In genomic region chrX:2041312-2041918, dm6 we compare ENCODE assay signal across 1 fruit fly cellular context.
TF ChIP-seq lines count a peak whose summit lies in the region.

Gene CG4313 (plus strand): TSS chrX:2041868.

TF ChIP-seq in whole organism, embryonic, 481 proteins besides CTCF, POLR2A, EP300 and RAD21 (continued from another document and continues in another):
- TF ChIP-seq cato (GFP tag; optimal IDR thresholded peaks at IDR 0.05; lab: Kevin White, UChicago; ENCODE audit: borderline replicate concordance) = peak; percentile 35
- TF ChIP-seq tll (GFP tag; optimal IDR thresholded peaks at IDR 0.05; lab: Kevin White, UChicago) = peak in 1 of 2 experiments; percentile 34
- peak; percentile 70 for TF ChIP-seq tgo (GFP tag; IDR thresholded peaks at IDR 0.05; lab: Robert Waterston, UW)
- TF ChIP-seq CG6765 (GFP tag; optimal IDR thresholded peaks at IDR 0.05; lab: Kevin White, UChicago) = no peak
- peak; percentile 88 for TF ChIP-seq CG12769 (tag; optimal IDR thresholded peaks at IDR 0.05; lab: Kevin White, UChicago)
- peak; percentile 72 for TF ChIP-seq CG15696 (tag; optimal IDR thresholded peaks at IDR 0.05; lab: Kevin White, UChicago)
- TF ChIP-seq CG14014 (GFP tag; IDR thresholded peaks at IDR 0.05; lab: Robert Waterston, UW) = peak; percentile 76
- peak; percentile 76 for TF ChIP-seq nerfin-2 (GFP tag; IDR thresholded peaks at IDR 0.05; lab: Robert Waterston, UW; ENCODE audit: partially characterized antibody)
- peak; percentile 55 for TF ChIP-seq vvl (GFP tag; IDR thresholded peaks at IDR 0.05; lab: Robert Waterston, UW)
- 0 out of 3 replicates have a peak, but pooled peaks have one; percentile 11 for TF ChIP-seq C15 (GFP tag; IDR thresholded peaks at IDR 0.05; lab: Robert Waterston, UW)
- peak; percentile 11 for TF ChIP-seq CG1647 (GFP tag; optimal IDR thresholded peaks at IDR 0.05; lab: Kevin White, UChicago)
- TF ChIP-seq luna (GFP tag; optimal IDR thresholded peaks at IDR 0.05; lab: Kevin White, UChicago) = peak; percentile 44
- TF ChIP-seq Bdp1 (GFP tag; optimal IDR thresholded peaks at IDR 0.05; lab: Kevin White, UChicago) = peak; percentile 48
- TF ChIP-seq kah (GFP tag; optimal IDR thresholded peaks at IDR 0.05; lab: Kevin White, UChicago) = peak; percentile 43
- 0 out of 2 replicates have a peak, but pooled peaks have one; percentile 17 for TF ChIP-seq Adf1 (GFP tag; IDR thresholded peaks at IDR 0.05; lab: Robert Waterston, UW)
- TF ChIP-seq CG16815 (GFP tag; optimal IDR thresholded peaks at IDR 0.05; lab: Kevin White, UChicago) = peak; percentile 40
- peak; percentile 91 for TF ChIP-seq vnd (GFP tag; IDR thresholded peaks at IDR 0.05; lab: Robert Waterston, UW; ENCODE audit: partially characterized antibody)
- TF ChIP-seq HmgZ (tag; optimal IDR thresholded peaks at IDR 0.05; lab: Kevin White, UChicago) = peak; percentile 68
- TF ChIP-seq CG12219 (GFP tag; optimal IDR thresholded peaks at IDR 0.05; lab: Kevin White, UChicago) = peak; percentile 41
- peak; percentile 55; the same call in 1 of the 3 replicates for TF ChIP-seq ken (GFP tag; IDR thresholded peaks at IDR 0.05; lab: Robert Waterston, UW)
- peak; percentile 73 for TF ChIP-seq CG11504 (tag; optimal IDR thresholded peaks at IDR 0.05; lab: Kevin White, UChicago)
- peak; percentile 37; the same call in 2 of the 3 replicates for TF ChIP-seq B-H1 (GFP tag; IDR thresholded peaks at IDR 0.05; lab: Robert Waterston, UW)
- TF ChIP-seq CG5953 (GFP tag; IDR thresholded peaks at IDR 0.05; lab: Robert Waterston, UW) = no peak
- peak; percentile 58 for TF ChIP-seq B-H2 (GFP tag; optimal IDR thresholded peaks at IDR 0.05; lab: Kevin White, UChicago)
- peak; percentile 70 for TF ChIP-seq CG10147 (GFP tag; optimal IDR thresholded peaks at IDR 0.05; lab: Kevin White, UChicago)
- TF ChIP-seq CG4617 (GFP tag; optimal IDR thresholded peaks at IDR 0.05; lab: Kevin White, UChicago; ENCODE audit: borderline replicate concordance) = peak; percentile 25
- TF ChIP-seq Camta (GFP tag; optimal IDR thresholded peaks at IDR 0.05; lab: Kevin White, UChicago) = peak; percentile 53
- TF ChIP-seq ab (GFP tag; optimal IDR thresholded peaks at IDR 0.05; lab: Kevin White, UChicago) = peak; percentile 52
- peak; percentile 67 for TF ChIP-seq CG1602 (GFP tag; optimal IDR thresholded peaks at IDR 0.05; lab: Kevin White, UChicago)
- peak; percentile 82 for TF ChIP-seq Dbx (GFP tag; IDR thresholded peaks at IDR 0.05; lab: Robert Waterston, UW)
- TF ChIP-seq chinmo (GFP tag; IDR thresholded peaks at IDR 0.05; lab: Robert Waterston, UW; ENCODE audit: partially characterized antibody) = peak; percentile 41; the same call in 1 of the 4 replicates
- peak; percentile 55; the same call in 1 of the 2 replicates for TF ChIP-seq Atf6 (GFP tag; IDR thresholded peaks at IDR 0.05; lab: Robert Waterston, UW)
- TF ChIP-seq fd96Cb (tag; optimal IDR thresholded peaks at IDR 0.05; lab: Kevin White, UChicago) = peak; percentile 62
- peak; percentile 20 for TF ChIP-seq CG7987 (GFP tag; optimal IDR thresholded peaks at IDR 0.05; lab: Kevin White, UChicago)
- TF ChIP-seq toy (GFP tag; IDR thresholded peaks at IDR 0.05; lab: Robert Waterston, UW) = no peak
- TF ChIP-seq CG17359 (tag; optimal IDR thresholded peaks at IDR 0.05; lab: Kevin White, UChicago) = peak; percentile 31
- TF ChIP-seq fu2 (GFP tag; optimal IDR thresholded peaks at IDR 0.05; lab: Kevin White, UChicago) = peak; percentile 34
- TF ChIP-seq Optix (GFP tag; IDR thresholded peaks at IDR 0.05; lab: Robert Waterston, UW) = 0 out of 3 replicates have a peak, but pooled peaks have one; percentile 48
- TF ChIP-seq dati (GFP tag; IDR thresholded peaks at IDR 0.05; lab: Robert Waterston, UW) = no peak
- TF ChIP-seq CG9817 (tag; optimal IDR thresholded peaks at IDR 0.05; lab: Kevin White, UChicago) = peak; percentile 80
- TF ChIP-seq CG6254 (GFP tag; optimal IDR thresholded peaks at IDR 0.05; lab: Kevin White, UChicago) = peak; percentile 4
- TF ChIP-seq Poxn (GFP tag; IDR thresholded peaks at IDR 0.05; lab: Robert Waterston, UW) = no peak
- peak; percentile 48; the same call in 1 of the 2 replicates for TF ChIP-seq CG11247 (GFP tag; IDR thresholded peaks at IDR 0.05; lab: Robert Waterston, UW)
- TF ChIP-seq trem (tag; optimal IDR thresholded peaks at IDR 0.05; lab: Kevin White, UChicago) = peak; percentile 92
- TF ChIP-seq CG7963 (GFP tag; IDR thresholded peaks at IDR 0.05; lab: Robert Waterston, UW; ENCODE audit: partially characterized antibody) = peak; percentile 60; the same call in 2 of the 3 replicates
- no peak for TF ChIP-seq Awh (GFP tag; IDR thresholded peaks at IDR 0.05; lab: Robert Waterston, UW)
- TF ChIP-seq Oaz (GFP tag; IDR thresholded peaks at IDR 0.05; lab: Robert Waterston, UW) = peak; percentile 53; the same call in 1 of the 2 replicates
- peak; percentile 42 for TF ChIP-seq Ets97D (GFP tag; optimal IDR thresholded peaks at IDR 0.05; lab: Kevin White, UChicago)
- TF ChIP-seq CG2875 (GFP tag; optimal IDR thresholded peaks at IDR 0.05; lab: Kevin White, UChicago) = peak; percentile 25
- peak; percentile 18 for TF ChIP-seq CrebB (tag; optimal IDR thresholded peaks at IDR 0.05; lab: Kevin White, UChicago)
- TF ChIP-seq CG6654 (GFP tag; optimal IDR thresholded peaks at IDR 0.05; lab: Kevin White, UChicago) = peak; percentile 4
- peak; percentile 65 for TF ChIP-seq en (GFP tag; optimal IDR thresholded peaks at IDR 0.05; lab: Kevin White, UChicago)
- peak; percentile 44 for TF ChIP-seq scrt (GFP tag; optimal IDR thresholded peaks at IDR 0.05; lab: Kevin White, UChicago)
- peak; percentile 83 for TF ChIP-seq CG2120 (GFP tag; optimal IDR thresholded peaks at IDR 0.05; lab: Kevin White, UChicago)
- no peak for TF ChIP-seq HmgD (GFP tag; optimal IDR thresholded peaks at IDR 0.05; lab: Kevin White, UChicago)
- TF ChIP-seq caup (GFP tag; optimal IDR thresholded peaks at IDR 0.05; lab: Kevin White, UChicago; ENCODE audit: severe bottlenecking) = peak; percentile 44
- TF ChIP-seq Dref (GFP tag; IDR thresholded peaks at IDR 0.05; lab: Robert Waterston, UW) = no peak
- no peak for TF ChIP-seq peb (GFP tag; IDR thresholded peaks at IDR 0.05; lab: Robert Waterston, UW)
- TF ChIP-seq pho (GFP tag; optimal IDR thresholded peaks at IDR 0.05; lab: Kevin White, UChicago) = peak; percentile 62
- peak; percentile 74 for TF ChIP-seq CG12391 (tag; optimal IDR thresholded peaks at IDR 0.05; lab: Kevin White, UChicago)
- TF ChIP-seq sens-2 (GFP tag; IDR thresholded peaks at IDR 0.05; lab: Robert Waterston, UW) = no peak
- peak; percentile 65 for TF ChIP-seq CG4820 (GFP tag; optimal IDR thresholded peaks at IDR 0.05; lab: Kevin White, UChicago)
- TF ChIP-seq Gsc (GFP tag; IDR thresholded peaks at IDR 0.05; lab: Robert Waterston, UW) = no peak
- TF ChIP-seq CG10979 (tag; optimal IDR thresholded peaks at IDR 0.05; lab: Kevin White, UChicago) = peak; percentile 55
- TF ChIP-seq Six4 (GFP tag; optimal IDR thresholded peaks at IDR 0.05; lab: Kevin White, UChicago) = peak; percentile 58
- TF ChIP-seq unpg (GFP tag; optimal IDR thresholded peaks at IDR 0.05; lab: Kevin White, UChicago) = peak; percentile 57
- TF ChIP-seq dpn (GFP tag; optimal IDR thresholded peaks at IDR 0.05; lab: Kevin White, UChicago) = peak; percentile 71 to 78
- TF ChIP-seq Nf-YB (GFP tag; optimal IDR thresholded peaks at IDR 0.05; lab: Kevin White, UChicago) = peak; percentile 36
- peak; percentile 59 for TF ChIP-seq CG12659 (GFP tag; optimal IDR thresholded peaks at IDR 0.05; lab: Kevin White, UChicago)
- TF ChIP-seq NC2β (GFP tag; optimal IDR thresholded peaks at IDR 0.05; lab: Kevin White, UChicago) = peak; percentile 49
- TF ChIP-seq Ravus (GFP tag; IDR thresholded peaks at IDR 0.05; lab: Robert Waterston, UW) = no peak
- TF ChIP-seq YL-1 (GFP tag; optimal IDR thresholded peaks at IDR 0.05; lab: Kevin White, UChicago) = peak; percentile 66
- no peak for TF ChIP-seq rib (GFP tag; IDR thresholded peaks at IDR 0.05; lab: Robert Waterston, UW)
- TF ChIP-seq CG33213 (GFP tag; optimal IDR thresholded peaks at IDR 0.05; lab: Kevin White, UChicago) = peak; percentile 24
- TF ChIP-seq CG32772 (GFP tag; IDR thresholded peaks at IDR 0.05; lab: Robert Waterston, UW) = peak; percentile 71
- TF ChIP-seq pnt (GFP tag; optimal IDR thresholded peaks at IDR 0.05; lab: Kevin White, UChicago) = peak; percentile 57
- TF ChIP-seq chn (GFP tag; optimal IDR thresholded peaks at IDR 0.05; lab: Kevin White, UChicago) = peak; percentile 73
- peak; percentile 39 for TF ChIP-seq CG8388 (GFP tag; optimal IDR thresholded peaks at IDR 0.05; lab: Kevin White, UChicago)
- peak; percentile 77 for TF ChIP-seq Xbp1 (GFP tag; optimal IDR thresholded peaks at IDR 0.05; lab: Kevin White, UChicago)
- peak; percentile 70 for TF ChIP-seq nmo (GFP tag; optimal IDR thresholded peaks at IDR 0.05; lab: Kevin White, UChicago)
- TF ChIP-seq CG2116 (GFP tag; optimal IDR thresholded peaks at IDR 0.05; lab: Kevin White, UChicago) = peak; percentile 96
- TF ChIP-seq disco-r (GFP tag; optimal IDR thresholded peaks at IDR 0.05; lab: Kevin White, UChicago) = peak; percentile 61
- peak; percentile 64; the same call in 1 of the 2 replicates for TF ChIP-seq sob (GFP tag; IDR thresholded peaks at IDR 0.05; lab: Robert Waterston, UW)
- peak; percentile 53 for TF ChIP-seq ERR (GFP tag; optimal IDR thresholded peaks at IDR 0.05; lab: Kevin White, UChicago)
- peak; percentile 68 for TF ChIP-seq ato (GFP tag; IDR thresholded peaks at IDR 0.05; lab: Robert Waterston, UW; ENCODE audit: partially characterized antibody)
- TF ChIP-seq CG11695 (GFP tag; IDR thresholded peaks at IDR 0.05; lab: Robert Waterston, UW) = peak; percentile 59; the same call in 2 of the 3 replicates
- no peak for TF ChIP-seq CG43689 (GFP tag; IDR thresholded peaks at IDR 0.05; lab: Robert Waterston, UW)
- peak; percentile 57 for TF ChIP-seq CG10267 (tag; optimal IDR thresholded peaks at IDR 0.05; lab: Kevin White, UChicago)
- TF ChIP-seq Stat92E (GFP tag; optimal IDR thresholded peaks at IDR 0.05; lab: Kevin White, UChicago) = no peak
- peak; percentile 75; the same call in 1 of the 2 replicates for TF ChIP-seq lmd (GFP tag; IDR thresholded peaks at IDR 0.05; lab: Robert Waterston, UW)
- TF ChIP-seq nerfin-1 (tag; optimal IDR thresholded peaks at IDR 0.05; lab: Kevin White, UChicago) = peak; percentile 45
- no peak for TF ChIP-seq MESR4 (GFP tag; optimal IDR thresholded peaks at IDR 0.05; lab: Kevin White, UChicago)
- TF ChIP-seq Meics (GFP tag; optimal IDR thresholded peaks at IDR 0.05; lab: Kevin White, UChicago) = peak; percentile 73
- TF ChIP-seq pzg (GFP tag; optimal IDR thresholded peaks at IDR 0.05; lab: Kevin White, UChicago) = peak; percentile 42
- no peak for TF ChIP-seq jigr1 (GFP tag; IDR thresholded peaks at IDR 0.05; lab: Robert Waterston, UW)
- no peak for TF ChIP-seq hkb (optimal IDR thresholded peaks at IDR 0.05; lab: Kevin White, UChicago)
- peak; percentile 49; the same call in 1 of the 2 replicates for TF ChIP-seq hkb (GFP tag; IDR thresholded peaks at IDR 0.05; lab: Robert Waterston, UW)
- no peak for TF ChIP-seq CG3838 (GFP tag; optimal IDR thresholded peaks at IDR 0.05; lab: Kevin White, UChicago)
- no peak for TF ChIP-seq Lpt (GFP tag; optimal IDR thresholded peaks at IDR 0.05; lab: Kevin White, UChicago)
- peak; percentile 60 for TF ChIP-seq CG18619 (GFP tag; optimal IDR thresholded peaks at IDR 0.05; lab: Kevin White, UChicago)
- no peak for TF ChIP-seq aop (GFP tag; IDR thresholded peaks at IDR 0.05; lab: Robert Waterston, UW)
- peak; percentile 74 for TF ChIP-seq CG7786 (GFP tag; optimal IDR thresholded peaks at IDR 0.05; lab: Kevin White, UChicago)
- TF ChIP-seq grau (tag; optimal IDR thresholded peaks at IDR 0.05; lab: Kevin White, UChicago) = peak; percentile 75
- TF ChIP-seq CG9876 (GFP tag; optimal IDR thresholded peaks at IDR 0.05; lab: Kevin White, UChicago) = peak; percentile 33
- peak; percentile 76 for TF ChIP-seq sug (tag; optimal IDR thresholded peaks at IDR 0.05; lab: Kevin White, UChicago)
- TF ChIP-seq z (GFP tag; IDR thresholded peaks at IDR 0.05; lab: Robert Waterston, UW) = no peak
- peak; percentile 45 for TF ChIP-seq mirr (GFP tag; optimal IDR thresholded peaks at IDR 0.05; lab: Kevin White, UChicago)
- no peak for TF ChIP-seq pfk (GFP tag; optimal IDR thresholded peaks at IDR 0.05; lab: Kevin White, UChicago)
- no peak for TF ChIP-seq Kr (GFP tag; optimal IDR thresholded peaks at IDR 0.05; lab: Kevin White, UChicago)
- TF ChIP-seq wor (GFP tag; IDR thresholded peaks at IDR 0.05; lab: Robert Waterston, UW) = peak; percentile 11; the same call in 1 of the 2 replicates
- TF ChIP-seq D19A (tag; optimal IDR thresholded peaks at IDR 0.05; lab: Kevin White, UChicago) = peak; percentile 46
- TF ChIP-seq CG7745 (tag; optimal IDR thresholded peaks at IDR 0.05; lab: Kevin White, UChicago) = no peak
- peak; percentile 46; the same call in 1 of the 2 replicates for TF ChIP-seq CG8765 (GFP tag; IDR thresholded peaks at IDR 0.05; lab: Robert Waterston, UW)
- TF ChIP-seq pita (GFP tag; optimal IDR thresholded peaks at IDR 0.05; lab: Kevin White, UChicago) = no peak
- peak; percentile 72 for TF ChIP-seq shn (GFP tag; optimal IDR thresholded peaks at IDR 0.05; lab: Kevin White, UChicago)
- TF ChIP-seq CG13624 (GFP tag; optimal IDR thresholded peaks at IDR 0.05; lab: Kevin White, UChicago) = peak; percentile 80
- no peak for TF ChIP-seq onecut (GFP tag; IDR thresholded peaks at IDR 0.05; lab: Robert Waterston, UW)
- peak; percentile 40 for TF ChIP-seq Spps (tag; optimal IDR thresholded peaks at IDR 0.05; lab: Kevin White, UChicago)
- TF ChIP-seq CG13894 (tag; optimal IDR thresholded peaks at IDR 0.05; lab: Kevin White, UChicago) = peak; percentile 60
- peak; percentile 95 for TF ChIP-seq Med (GFP tag; lab: Kevin White, UChicago)
- no peak for TF ChIP-seq fd64A (GFP tag; optimal IDR thresholded peaks at IDR 0.05; lab: Kevin White, UChicago)
- TF ChIP-seq emc (GFP tag; optimal IDR thresholded peaks at IDR 0.05; lab: Kevin White, UChicago) = peak; percentile 31
- TF ChIP-seq CG15269 (tag; optimal IDR thresholded peaks at IDR 0.05; lab: Kevin White, UChicago) = peak; percentile 68
- TF ChIP-seq ara (GFP tag; IDR thresholded peaks at IDR 0.05; lab: Robert Waterston, UW) = peak; percentile 50; the same call in 1 of the 2 replicates
- no peak for TF ChIP-seq CG11696 (GFP tag; IDR thresholded peaks at IDR 0.05; lab: Robert Waterston, UW)
- no peak for TF ChIP-seq CG15479 (GFP tag; optimal IDR thresholded peaks at IDR 0.05; lab: Kevin White, UChicago)
- TF ChIP-seq tin (GFP tag; optimal IDR thresholded peaks at IDR 0.05; lab: Kevin White, UChicago) = peak; percentile 82
- TF ChIP-seq CG11398 (GFP tag; optimal IDR thresholded peaks at IDR 0.05; lab: Kevin White, UChicago) = peak; percentile 71
- TF ChIP-seq CG14860 (GFP tag; IDR thresholded peaks at IDR 0.05; lab: Robert Waterston, UW; ENCODE audit: partially characterized antibody) = peak; percentile 88
